Fruit fly (Drosophila melanogaster) whole organism, prepupa: ENCODE data around the gene CG43880.

Source experiments
- CG10631 ChIP-seq: fragments of 200-800 bp; sonication (Bioruptor generic); optimal IDR thresholded peaks from 2 replicates; lab custom pipeline; 2016; ENCODE audit warnings: missing biosample characterization, missing genetic modification characterization
- CG10669 ChIP-seq: fragments of 200-800 bp; sonication (Bioruptor generic); optimal IDR thresholded peaks from 3 replicates; lab custom pipeline; 2018; ENCODE audit warnings: missing biosample characterization, mild to moderate bottlenecking, missing genetic modification characterization, moderate library complexity
- CG11294 ChIP-seq: fragments of 200-800 bp; sonication (Bioruptor generic); IDR thresholded peaks from 2 replicates; pipeline ENCODE4 v1.3.6; 2022; ENCODE audit warnings: missing biosample characterization, missing genetic modification characterization
- CG11762 ChIP-seq: fragments of 200-800 bp; sonication (Bioruptor generic); optimal IDR thresholded peaks from 3 replicates; lab custom pipeline; 2016; ENCODE audit warnings: missing biosample characterization, missing genetic modification characterization; ENCODE audit not compliant: insufficient read depth
- CG15336 ChIP-seq: fragments of 200-800 bp; sonication (Bioruptor generic); IDR thresholded peaks from 2 replicates; pipeline ENCODE4 v1.3.6; 2022; ENCODE audit warnings: missing biosample characterization, missing genetic modification characterization
- CG16779 ChIP-seq: fragments of 200-800 bp; sonication (Bioruptor generic); optimal IDR thresholded peaks from 3 replicates; lab custom pipeline; 2017; ENCODE audit warnings: missing biosample characterization, mild to moderate bottlenecking, missing genetic modification characterization
- CG3032 ChIP-seq: fragments of 200-800 bp; optimal IDR thresholded peaks from 2 replicates; lab custom pipeline; 2019; ENCODE audit warnings: missing biosample characterization, mild to moderate bottlenecking, missing genetic modification characterization, moderate library complexity
- CG31627 ChIP-seq: fragments of 200-800 bp; sonication (Bioruptor generic); optimal IDR thresholded peaks from 3 replicates; lab custom pipeline; 2016; ENCODE audit warnings: missing biosample characterization, missing genetic modification characterization
- CG32006 ChIP-seq: fragments of 200-800 bp; sonication (Bioruptor generic); optimal IDR thresholded peaks from 3 replicates; lab custom pipeline; 2017; ENCODE audit warnings: missing biosample characterization, mild to moderate bottlenecking, missing genetic modification characterization
- CG34406 ChIP-seq: fragments of 200-800 bp; sonication (Bioruptor generic); optimal IDR thresholded peaks from 3 replicates; lab custom pipeline; 2016; ENCODE audit warnings: missing biosample characterization, missing genetic modification characterization
- CG4318 ChIP-seq: fragments of 200-800 bp; sonication (Bioruptor generic); optimal IDR thresholded peaks from 3 replicates; lab custom pipeline; 2017; ENCODE audit warnings: missing biosample characterization, mild to moderate bottlenecking, missing genetic modification characterization
- CG6163 ChIP-seq: fragments of 200-800 bp; sonication (Bioruptor generic); IDR thresholded peaks from 3 replicates; pipeline ENCODE4 v1.3.6; 2022; ENCODE audit warnings: missing biosample characterization, missing genetic modification characterization
- CG6276 ChIP-seq: fragments of 200-800 bp; sonication (Bioruptor generic); optimal IDR thresholded peaks from 2 replicates; lab custom pipeline; 2017; ENCODE audit warnings: missing biosample characterization, mild to moderate bottlenecking, missing genetic modification characterization
- CG6792 ChIP-seq: fragments of 200-800 bp; sonication (Bioruptor generic); optimal IDR thresholded peaks from 3 replicates; lab custom pipeline; 2016; ENCODE audit warnings: missing biosample characterization, missing genetic modification characterization
- CG6808 ChIP-seq: fragments of 200-800 bp; sonication (Bioruptor generic); optimal IDR thresholded peaks from 3 replicates; lab custom pipeline; 2017; ENCODE audit warnings: missing biosample characterization, missing genetic modification characterization, mild to moderate bottlenecking, moderate library complexity, missing genetic modification reagents
- CG6854 ChIP-seq: fragments of 200-800 bp; sonication (Bioruptor generic); optimal IDR thresholded peaks from 2 replicates; lab custom pipeline; 2017; ENCODE audit warnings: missing biosample characterization, mild to moderate bottlenecking, missing genetic modification characterization
- CG7368 ChIP-seq: fragments of 200-800 bp; sonication (Bioruptor generic); optimal IDR thresholded peaks from 3 replicates; lab custom pipeline; 2016; ENCODE audit warnings: missing biosample characterization, missing genetic modification characterization
- CG8119 ChIP-seq: fragments of 200-800 bp; sonication (Bioruptor generic); IDR thresholded peaks from 3 replicates; pipeline ENCODE4 v1.3.6; 2022; ENCODE audit warnings: missing biosample characterization, missing genetic modification characterization
- CG8319 ChIP-seq: fragments of 200-800 bp; sonication (Bioruptor generic); optimal IDR thresholded peaks from 3 replicates; lab custom pipeline; 2016; ENCODE audit warnings: missing biosample characterization, missing genetic modification characterization
- CG9139 ChIP-seq: fragments of 200-800 bp; sonication (Bioruptor generic); optimal IDR thresholded peaks from 3 replicates; lab custom pipeline; 2017; ENCODE audit warnings: missing biosample characterization, mild to moderate bottlenecking, missing genetic modification characterization
- Eip93F ChIP-seq: fragments of 200-800 bp; sonication (Bioruptor generic); optimal IDR thresholded peaks from 2 replicates; lab custom pipeline; 2016; ENCODE audit warnings: missing biosample characterization, mild to moderate bottlenecking, missing genetic modification characterization
- Ets21C ChIP-seq: fragments of 200-800 bp; sonication (Bioruptor generic); optimal IDR thresholded peaks from 3 replicates; lab custom pipeline; 2016; ENCODE audit warnings: missing biosample characterization, missing genetic modification characterization
- Ets96B ChIP-seq: fragments of 200-800 bp; optimal IDR thresholded peaks from 2 replicates; lab custom pipeline; 2019; ENCODE audit warnings: missing biosample characterization, mild to moderate bottlenecking, missing genetic modification characterization, moderate library complexity
- Gug ChIP-seq: fragments of 200-800 bp; sonication (Bioruptor generic); IDR thresholded peaks from 2 replicates; pipeline ENCODE4 v1.3.6; 2022; ENCODE audit warnings: missing biosample characterization, missing genetic modification characterization
- Hr38 ChIP-seq: sonication (Bioruptor generic); optimal IDR thresholded peaks from 2 replicates; lab custom pipeline; 2016; ENCODE audit warnings: missing biosample characterization, missing genetic modification characterization
- Hr4 ChIP-seq: fragments of 200-800 bp; sonication (Bioruptor generic); optimal IDR thresholded peaks from 3 replicates; lab custom pipeline; 2016; ENCODE audit warnings: missing biosample characterization, missing genetic modification characterization
- Lpt ChIP-seq: fragments of 200-800 bp; sonication (Bioruptor generic); optimal IDR thresholded peaks from 3 replicates; lab custom pipeline; 2016; ENCODE audit warnings: missing biosample characterization, missing genetic modification characterization
- Met ChIP-seq: fragments of 200-800 bp; sonication (Bioruptor generic); optimal IDR thresholded peaks from 3 replicates; lab custom pipeline; 2016; ENCODE audit warnings: missing biosample characterization, missing genetic modification characterization
- OdsH ChIP-seq: fragments of 200-800 bp; sonication (Bioruptor generic); optimal IDR thresholded peaks from 3 replicates; lab custom pipeline; 2016; ENCODE audit warnings: missing biosample characterization, missing genetic modification characterization
- Smox ChIP-seq: fragments of 200-800 bp; sonication (Bioruptor generic); optimal IDR thresholded peaks from 3 replicates; lab custom pipeline; 2016; ENCODE audit warnings: missing biosample characterization, missing genetic modification characterization
- Sox14 ChIP-seq: fragments of 200-800 bp; sonication (Bioruptor generic); optimal IDR thresholded peaks from 3 replicates; lab custom pipeline; 2016; ENCODE audit warnings: missing biosample characterization, missing genetic modification characterization
- Sox15 ChIP-seq: fragments of 200-800 bp; sonication (Bioruptor generic); optimal IDR thresholded peaks from 3 replicates; lab custom pipeline; 2016; ENCODE audit warnings: missing biosample characterization, missing genetic modification characterization
- acj6 ChIP-seq: fragments of 200-800 bp; sonication (Bioruptor generic); optimal IDR thresholded peaks from 3 replicates; lab custom pipeline; 2016; ENCODE audit warnings: missing biosample characterization, missing genetic modification characterization
- dac ChIP-seq: fragments of 200-800 bp; sonication (Bioruptor generic); optimal IDR thresholded peaks from 2 replicates; lab custom pipeline; 2017; ENCODE audit warnings: missing biosample characterization, mild to moderate bottlenecking, missing genetic modification characterization
- eg ChIP-seq: fragments of 200-800 bp; sonication (Bioruptor generic); IDR thresholded peaks from 3 replicates; pipeline ENCODE4 v1.3.6; 2022; ENCODE audit warnings: missing biosample characterization, missing genetic modification characterization
- esn ChIP-seq: fragments of 200-800 bp; sonication (Bioruptor generic); optimal IDR thresholded peaks from 2 replicates; lab custom pipeline; 2016; ENCODE audit warnings: missing biosample characterization, mild to moderate bottlenecking, missing genetic modification characterization, moderate library complexity
- fd59A ChIP-seq: fragments of 200-800 bp; sonication (Bioruptor generic); optimal IDR thresholded peaks from 2 replicates; lab custom pipeline; 2017; ENCODE audit warnings: missing biosample characterization, mild to moderate bottlenecking, missing genetic modification characterization, missing genetic modification reagents
- fd85E ChIP-seq: fragments of 200-800 bp; sonication (Bioruptor generic); optimal IDR thresholded peaks from 3 replicates; lab custom pipeline; 2016; ENCODE audit warnings: missing biosample characterization, missing genetic modification characterization
- lz ChIP-seq: fragments of 200-800 bp; sonication (Bioruptor generic); optimal IDR thresholded peaks from 3 replicates; lab custom pipeline; 2016; ENCODE audit warnings: missing biosample characterization, missing genetic modification characterization
- net ChIP-seq: fragments of 200-800 bp; sonication (Bioruptor generic); optimal IDR thresholded peaks from 3 replicates; lab custom pipeline; 2016; ENCODE audit warnings: missing biosample characterization, missing genetic modification characterization
- pdm3 ChIP-seq: fragments of 200-800 bp; sonication (Bioruptor generic); optimal IDR thresholded peaks from 3 replicates; lab custom pipeline; 2016; ENCODE audit warnings: missing biosample characterization, missing genetic modification characterization
- salr ChIP-seq, 2 experiments: fragments of 200-800 bp; sonication (Bioruptor generic); optimal IDR thresholded peaks; 3 replicates each; lab custom pipeline; 2016 to 2018; ENCODE audit warnings: missing biosample characterization in 2 of 2, missing genetic modification characterization in 2 of 2, mild to moderate bottlenecking in 1 of 2
- spab ChIP-seq: fragments of 200-800 bp; sonication (Bioruptor generic); optimal IDR thresholded peaks from 2 replicates; lab custom pipeline; 2017; ENCODE audit warnings: missing biosample characterization, mild to moderate bottlenecking, missing genetic modification characterization, missing genetic modification reagents
- svp ChIP-seq: fragments of 200-800 bp; sonication (Bioruptor generic); peaks from one replicate; lab custom pipeline; 2016; ENCODE audit warnings: missing biosample characterization, missing genetic modification characterization
- topi ChIP-seq: fragments of 200-800 bp; sonication (Bioruptor generic); optimal IDR thresholded peaks from 3 replicates; lab custom pipeline; 2016; ENCODE audit warnings: missing biosample characterization, missing genetic modification characterization
- vri ChIP-seq: fragments of 200-800 bp; sonication (Bioruptor generic); optimal IDR thresholded peaks from 3 replicates; lab custom pipeline; 2016; ENCODE audit warnings: missing biosample characterization, mild to moderate bottlenecking, missing genetic modification characterization

Gene CG43880

dm6 chr3L:7990256-7990655 lies 44.1 kb upstream of the CG43880 start (continued):
- no peak for TF ChIP-seq CG3032 (tag; lab: Kevin White, UChicago)
- no peak for TF ChIP-seq acj6 (GFP tag; lab: Kevin White, UChicago)
- TF ChIP-seq Ets21C (GFP tag; lab: Kevin White, UChicago), result no peak
- TF ChIP-seq esn (GFP tag; lab: Kevin White, UChicago), result peak; percentile 4
- TF ChIP-seq CG11762 (GFP tag; lab: Kevin White, UChicago), result no peak
- no peak for TF ChIP-seq lz
- TF ChIP-seq vri (GFP tag; lab: Kevin White, UChicago), result no peak
- TF ChIP-seq Met (GFP tag; lab: Kevin White, UChicago), result no peak
- no peak for TF ChIP-seq CG9139 (GFP tag; lab: Kevin White, UChicago)
- TF ChIP-seq CG10669 (GFP tag; lab: Kevin White, UChicago), result no peak
- no peak for TF ChIP-seq net
- TF ChIP-seq CG8119 (GFP tag; lab: Robert Waterston, UW), result peak; percentile 70
- TF ChIP-seq Smox (GFP tag; lab: Kevin White, UChicago), result no peak
- TF ChIP-seq CG32006, result peak; percentile 58
- no peak; the same call in 2 of the 3 replicates for TF ChIP-seq eg (GFP tag; lab: Robert Waterston, UW)
- no peak for TF ChIP-seq svp (GFP tag; lab: Kevin White, UChicago)
- TF ChIP-seq OdsH (GFP tag; lab: Kevin White, UChicago), result no peak
- no peak for TF ChIP-seq CG6808 (GFP tag; lab: Kevin White, UChicago)
- TF ChIP-seq CG6854 (GFP tag; lab: Kevin White, UChicago), result no peak
- TF ChIP-seq dac, result no peak
- no peak for TF ChIP-seq CG7368 (GFP tag; lab: Kevin White, UChicago)
- TF ChIP-seq pdm3 (GFP tag; lab: Kevin White, UChicago), result peak; percentile 19
- no peak for TF ChIP-seq Ets96B (tag; lab: Kevin White, UChicago)
- TF ChIP-seq CG11294 (GFP tag; lab: Robert Waterston, UW), result no peak
- no peak for TF ChIP-seq topi (GFP tag; lab: Kevin White, UChicago)
- TF ChIP-seq CG15336 (GFP tag; lab: Robert Waterston, UW), result 0 out of 2 replicates have a peak, but pooled peaks have one; percentile 46
- TF ChIP-seq CG34406 (GFP tag; lab: Kevin White, UChicago), result no peak
- TF ChIP-seq spab, result no peak
- TF ChIP-seq Gug (GFP tag; lab: Robert Waterston, UW), result no peak
- no peak for TF ChIP-seq fd85E (GFP tag; lab: Kevin White, UChicago)
- TF ChIP-seq Hr4 (GFP tag; lab: Kevin White, UChicago), result peak; percentile 44
- no peak for TF ChIP-seq Sox15 (GFP tag; lab: Kevin White, UChicago)
- no peak for TF ChIP-seq CG31627 (GFP tag; lab: Kevin White, UChicago)

- TF ChIP-seq CG6163 (GFP tag; lab: Robert Waterston, UW) (no peak), OdsH (GFP tag; lab: Kevin White, UChicago) (peak; percentile 56), CG9139 (GFP tag; lab: Kevin White, UChicago) (peak; percentile 9), Sox14 (GFP tag; lab: Kevin White, UChicago) (peak; percentile 50), esn (GFP tag; lab: Kevin White, UChicago) (peak; percentile 43), CG6854 (GFP tag; lab: Kevin White, UChicago) (peak; percentile 1), Lpt (GFP tag; lab: Kevin White, UChicago) (peak; percentile 51), spab (peak; percentile 47), CG6276 (peak; percentile 44), CG8119 (GFP tag; lab: Robert Waterston, UW) (peak; percentile 58; the same call in 2 of the 3 replicates), acj6 (GFP tag; lab: Kevin White, UChicago) (peak; percentile 59), CG8319 (GFP tag; lab: Kevin White, UChicago) (no peak), CG3032 (tag; lab: Kevin White, UChicago) (peak; percentile 82), fd59A (GFP tag; lab: Kevin White, UChicago) (peak; percentile 20), CG6792 (GFP tag; lab: Kevin White, UChicago) (peak; percentile 10), Eip93F (GFP tag; lab: Kevin White, UChicago) (no peak), Hr38 (GFP tag; lab: Kevin White, UChicago) (no peak), Met (GFP tag; lab: Kevin White, UChicago) (peak; percentile 55), CG34406 (GFP tag; lab: Kevin White, UChicago) (peak; percentile 18), CG32006 (peak; percentile 76), svp (GFP tag; lab: Kevin White, UChicago) (no peak), CG10631 (GFP tag; lab: Kevin White, UChicago) (peak; percentile 59), CG15336 (GFP tag; lab: Robert Waterston, UW) (peak; percentile 59), CG16779 (tag; lab: Kevin White, UChicago) (peak; percentile 7), dac (no peak), fd85E (GFP tag; lab: Kevin White, UChicago) (no peak), salr (GFP tag; optimal IDR thresholded peaks at IDR 0.05; lab: Kevin White, UChicago) (peak in 1 of 2 experiments; percentile 55), CG4318 (GFP tag; lab: Kevin White, UChicago) (peak; percentile 22), CG7368 (GFP tag; lab: Kevin White, UChicago) (peak; percentile 29)
These were observed 42.9 kb upstream of the CG43880 start for dm6 chr3L:7988828-7989673.
